Worm (Caenorhabditis elegans) whole organism, L3 larva: ENCODE measurements around the gene oac-10.

Experiments
- aly-2 ChIP-seq: fragments of 150-350 bp; optimal IDR thresholded peaks from 2 replicates; lab custom pipeline; 2014; ENCODE audit warnings: missing biosample characterization, missing genetic modification characterization
- egl-5 ChIP-seq: fragments of 150-350 bp; optimal IDR thresholded peaks from 2 replicates; lab custom pipeline; 2017; ENCODE audit warnings: missing biosample characterization, missing genetic modification reagents, missing genetic modification characterization, inconsistent platforms
- elt-2 ChIP-seq: sonication (generic microtip); optimal IDR thresholded peaks from 2 replicates; lab custom pipeline; 2016; ENCODE audit warnings: missing genetic modification reagents, mild to moderate bottlenecking, missing genetic modification characterization, missing compliant biosample characterization
- unc-62 ChIP-seq: fragments of 150-350 bp; sonication (generic microtip); optimal IDR thresholded peaks from 4 replicates; lab custom pipeline; 2014; ENCODE audit warnings: missing biosample characterization, missing genetic modification reagents, missing genetic modification characterization
- ztf-11 ChIP-seq: fragments of 150-350 bp; optimal IDR thresholded peaks from 2 replicates; lab custom pipeline; 2014; ENCODE audit warnings: missing biosample characterization, missing genetic modification characterization

ce11 chrII:3846028-3846427, 23.7 kb upstream of the oac-10 start, which contains the start of gene C17A2.2:
- TF ChIP-seq unc-62 (no peak), aly-2 (tag; lab: Kevin White, UChicago) (no peak), ztf-11 (tag; lab: Kevin White, UChicago) (no peak), egl-5 (no peak), elt-2 (no peak)
